Fruit fly (Drosophila melanogaster) whole organism, adult: ENCODE measurements around the gene Ent3.

Source experiments
- CG11617 ChIP-seq: fragments of 200-800 bp; sonication (Bioruptor generic); optimal IDR thresholded peaks from 2 replicates; lab custom pipeline; 2017; ENCODE audit warnings: mild to moderate bottlenecking, missing biosample characterization, missing genetic modification reagents, missing genetic modification characterization
- CG12768 ChIP-seq: fragments of 200-800 bp; sonication (Bioruptor generic); optimal IDR thresholded peaks from 2 replicates; lab custom pipeline; 2017; ENCODE audit warnings: missing biosample characterization, missing genetic modification characterization, mild to moderate bottlenecking, moderate library complexity, missing genetic modification reagents
- CG14711 ChIP-seq: fragments of 200-800 bp; sonication (Bioruptor generic); optimal IDR thresholded peaks from 2 replicates; lab custom pipeline; 2018; ENCODE audit warnings: missing biosample characterization, mild to moderate bottlenecking, missing genetic modification characterization, moderate library complexity
- CG1620 ChIP-seq: fragments of 200-800 bp; sonication (Bioruptor generic); optimal IDR thresholded peaks from 2 replicates; lab custom pipeline; 2016; ENCODE audit warnings: missing biosample characterization, missing genetic modification characterization
- CG33017 ChIP-seq: fragments of 200-800 bp; sonication (Bioruptor generic); optimal IDR thresholded peaks from 2 replicates; lab custom pipeline; 2018; ENCODE audit warnings: missing biosample characterization, mild to moderate bottlenecking, missing genetic modification characterization, moderate library complexity
- CG5204 ChIP-seq: fragments of 200-800 bp; sonication (Bioruptor generic); optimal IDR thresholded peaks from 2 replicates; lab custom pipeline; 2016; ENCODE audit warnings: missing biosample characterization, missing genetic modification characterization
- CG7045 ChIP-seq: fragments of 200-800 bp; sonication (Bioruptor generic); optimal IDR thresholded peaks from 2 replicates; lab custom pipeline; 2017; ENCODE audit warnings: missing biosample characterization, mild to moderate bottlenecking, missing genetic modification characterization
- CG7101 ChIP-seq: fragments of 200-800 bp; sonication (Bioruptor generic); optimal IDR thresholded peaks from 2 replicates; lab custom pipeline; 2018; ENCODE audit warnings: missing biosample characterization, mild to moderate bottlenecking, missing genetic modification characterization, moderate library complexity
- Clk ChIP-seq: fragments of 200-800 bp; sonication (Bioruptor generic); optimal IDR thresholded peaks from 2 replicates; lab custom pipeline; 2017; ENCODE audit warnings: missing biosample characterization, missing genetic modification characterization
- Crg-1 ChIP-seq: fragments of 200-800 bp; sonication (Bioruptor generic); optimal IDR thresholded peaks from 2 replicates; lab custom pipeline; 2016; ENCODE audit warnings: missing biosample characterization, missing genetic modification characterization
- Hr96 ChIP-seq: fragments of 200-800 bp; sonication (Bioruptor generic); optimal IDR thresholded peaks from 2 replicates; lab custom pipeline; 2016; ENCODE audit warnings: missing biosample characterization, missing genetic modification characterization
- Mnt ChIP-seq: fragments of 200-800 bp; sonication (Bioruptor generic); optimal IDR thresholded peaks from 2 replicates; lab custom pipeline; 2016; ENCODE audit warnings: missing biosample characterization, mild to moderate bottlenecking, missing genetic modification characterization
- bab1 ChIP-seq: fragments of 200-800 bp; sonication (Bioruptor generic); optimal IDR thresholded peaks from 3 replicates; lab custom pipeline; 2019; ENCODE audit warnings: missing biosample characterization, mild to moderate bottlenecking, missing genetic modification characterization, moderate library complexity
- cic ChIP-seq: fragments of 200-800 bp; sonication (Bioruptor generic); optimal IDR thresholded peaks from 2 replicates; lab custom pipeline; 2017; ENCODE audit warnings: missing biosample characterization, mild to moderate bottlenecking, missing genetic modification characterization, moderate library complexity
- cnc ChIP-seq, 2 experiments: fragments of >200 bp; optimal IDR thresholded peaks; 2 replicates each; lab custom pipeline; 2017
- kay ChIP-seq: fragments of 200-800 bp; sonication (Bioruptor generic); peaks from one replicate; lab custom pipeline; 2016; ENCODE audit warnings: missing biosample characterization, missing genetic modification characterization, borderline replicate concordance
- ovo ChIP-seq: fragments of 200-800 bp; sonication (Bioruptor generic); optimal IDR thresholded peaks from 2 replicates; lab custom pipeline; 2016; ENCODE audit warnings: missing biosample characterization, missing genetic modification characterization
- pad ChIP-seq: fragments of 200-800 bp; sonication (Bioruptor generic); optimal IDR thresholded peaks from 3 replicates; lab custom pipeline; 2017; ENCODE audit warnings: missing biosample characterization, missing genetic modification characterization, mild to moderate bottlenecking, moderate library complexity, missing genetic modification reagents
- tj ChIP-seq: fragments of 200-800 bp; sonication (Bioruptor generic); optimal IDR thresholded peaks from 3 replicates; lab custom pipeline; 2017; ENCODE audit warnings: missing biosample characterization, mild to moderate bottlenecking, missing genetic modification characterization, moderate library complexity
- toe ChIP-seq: fragments of 200-800 bp; sonication (Bioruptor generic); optimal IDR thresholded peaks from 2 replicates; lab custom pipeline; 2016; ENCODE audit warnings: missing biosample characterization, missing genetic modification characterization

Ent3 gene

dm6 chr3L:12813907-12814306, 39.5 kb upstream of the Ent3 start, which contains the start of the genes Sf3a2 and CG42588:
Gene Sf3a2, minus strand, starts transcription at chr3L:12814019.
Gene CG42588, plus strand, starts transcription at chr3L:12814254.
- TF ChIP-seq cnc (optimal IDR thresholded peaks at IDR 0.05; lab: Kevin White, UChicago): no peak
- no peak for TF ChIP-seq cic (GFP tag; lab: Kevin White, UChicago)
- no peak for TF ChIP-seq CG12768 (GFP tag; lab: Kevin White, UChicago)
- TF ChIP-seq CG14711: peak; percentile 98
- peak; percentile 32 for TF ChIP-seq tj (GFP tag; lab: Kevin White, UChicago)
- TF ChIP-seq ovo (GFP tag; lab: Kevin White, UChicago): peak; percentile 17
- no peak for TF ChIP-seq CG5204
- TF ChIP-seq pad (GFP tag; lab: Kevin White, UChicago): peak; percentile 25
- TF ChIP-seq CG33017: no peak
- TF ChIP-seq kay (GFP tag; lab: Kevin White, UChicago): no peak
- TF ChIP-seq CG11617 (GFP tag; lab: Kevin White, UChicago): peak; percentile 48
- TF ChIP-seq bab1 (GFP tag; lab: Kevin White, UChicago): peak; percentile 78
- no peak for TF ChIP-seq Hr96
- TF ChIP-seq CG1620 (GFP tag; lab: Kevin White, UChicago): peak; percentile 66
- TF ChIP-seq CG7101 (tag; lab: Kevin White, UChicago): peak; percentile 52
- no peak for TF ChIP-seq CG7045 (GFP tag; lab: Kevin White, UChicago)
- no peak for TF ChIP-seq Clk (GFP tag; lab: Kevin White, UChicago)
- TF ChIP-seq Crg-1 (GFP tag; lab: Kevin White, UChicago): no peak
- TF ChIP-seq toe (GFP tag; lab: Kevin White, UChicago): peak; percentile 65
- TF ChIP-seq Mnt (GFP tag; lab: Kevin White, UChicago): peak; percentile 75

DNA sequence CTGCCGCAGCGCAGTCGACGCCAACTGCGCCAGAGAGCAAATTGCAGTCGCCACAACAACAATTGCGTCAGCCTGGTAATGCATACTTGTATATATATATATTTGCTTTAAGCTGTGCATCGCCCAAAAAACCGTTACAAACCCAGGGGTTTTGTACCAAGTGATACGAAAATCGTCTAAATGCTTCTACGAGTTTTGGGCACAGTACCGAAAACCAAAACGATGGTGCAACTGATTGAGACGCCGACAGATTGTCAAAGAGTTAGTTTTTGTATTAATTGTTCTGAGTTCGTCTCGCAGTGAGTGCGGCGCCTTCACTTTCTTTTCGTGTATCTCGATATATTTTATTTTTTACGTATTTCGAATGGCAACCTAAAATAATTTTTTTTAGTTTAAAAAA, 38.6 kb upstream of the Ent3 start:
- peak; percentile 44 for TF ChIP-seq bab1 (GFP tag; lab: Kevin White, UChicago)
- TF ChIP-seq pad (GFP tag; lab: Kevin White, UChicago): peak; percentile 79
- TF ChIP-seq Crg-1 (GFP tag; lab: Kevin White, UChicago): no peak
- TF ChIP-seq tj (GFP tag; lab: Kevin White, UChicago): no peak
- TF ChIP-seq Mnt (GFP tag; lab: Kevin White, UChicago): no peak
- no peak for TF ChIP-seq CG7045 (GFP tag; lab: Kevin White, UChicago)
- TF ChIP-seq toe (GFP tag; lab: Kevin White, UChicago): no peak
- TF ChIP-seq cic (GFP tag; lab: Kevin White, UChicago): no peak

DNA sequence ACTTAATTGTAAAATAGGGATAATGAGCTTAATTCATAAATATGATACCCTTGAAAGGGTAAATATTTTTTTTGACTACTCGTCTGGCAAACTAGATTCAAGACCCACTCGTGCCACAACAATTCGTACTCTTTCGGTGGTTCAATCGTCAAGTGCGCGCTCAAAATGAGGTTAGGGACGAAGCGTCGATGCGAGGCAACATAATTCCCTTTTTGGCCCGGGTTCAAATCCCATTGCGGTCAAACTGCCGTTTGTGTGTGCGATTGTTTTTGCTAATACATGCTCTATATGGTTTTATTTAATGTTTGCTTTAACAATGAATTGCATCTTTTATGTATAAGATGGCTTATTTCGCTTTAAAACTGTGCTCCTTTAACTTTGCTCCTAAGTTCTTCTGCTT, 37.7 kb upstream of the Ent3 start:
- peak; percentile 26 for TF ChIP-seq bab1 (GFP tag; lab: Kevin White, UChicago)
- TF ChIP-seq tj (GFP tag; lab: Kevin White, UChicago): no peak

- no peak for TF ChIP-seq CG33017
- no peak for TF ChIP-seq CG12768 (GFP tag; lab: Kevin White, UChicago)
- no peak for TF ChIP-seq CG7101 (tag; lab: Kevin White, UChicago)
- TF ChIP-seq CG5204: no peak
- TF ChIP-seq toe (GFP tag; lab: Kevin White, UChicago): no peak
- no peak for TF ChIP-seq Clk (GFP tag; lab: Kevin White, UChicago)
- TF ChIP-seq cnc (optimal IDR thresholded peaks at IDR 0.05; lab: Kevin White, UChicago): no peak
- no peak for TF ChIP-seq kay (GFP tag; lab: Kevin White, UChicago)
- TF ChIP-seq pad (GFP tag; lab: Kevin White, UChicago): no peak
- TF ChIP-seq CG11617 (GFP tag; lab: Kevin White, UChicago): no peak
- no peak for TF ChIP-seq CG7045 (GFP tag; lab: Kevin White, UChicago)
- no peak for TF ChIP-seq CG1620 (GFP tag; lab: Kevin White, UChicago)
- no peak for TF ChIP-seq Mnt (GFP tag; lab: Kevin White, UChicago)
- TF ChIP-seq CG14711: no peak
- no peak for TF ChIP-seq Hr96
- no peak for TF ChIP-seq Crg-1 (GFP tag; lab: Kevin White, UChicago)
- TF ChIP-seq ovo (GFP tag; lab: Kevin White, UChicago): no peak
- TF ChIP-seq tj (GFP tag; lab: Kevin White, UChicago): no peak
- TF ChIP-seq cic (GFP tag; lab: Kevin White, UChicago): no peak
Observed at dm6 chr3L:12827705-12828104, 25.7 kb upstream of the Ent3 start.

DNA sequence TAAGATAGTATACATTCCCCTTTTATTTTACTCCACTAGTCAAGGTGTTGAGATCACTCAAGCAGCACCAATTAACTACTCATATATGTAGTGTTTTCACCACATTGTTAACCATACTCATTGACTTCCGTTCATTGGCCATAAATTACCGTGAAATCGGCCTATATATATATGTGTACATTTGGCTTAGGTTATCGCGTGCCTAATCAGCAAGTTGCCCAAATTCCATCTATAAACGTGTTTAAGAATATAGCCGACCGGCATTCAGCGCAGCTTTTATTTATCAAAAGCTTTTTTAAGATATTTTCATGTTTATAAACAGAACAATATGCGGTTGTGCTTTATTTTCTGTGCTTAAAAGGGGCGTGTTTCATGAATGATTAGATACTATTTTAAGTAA, 24.9 kb upstream of the Ent3 start:
- TF ChIP-seq CG7045 (GFP tag; lab: Kevin White, UChicago) (no peak), CG33017 (no peak), CG1620 (GFP tag; lab: Kevin White, UChicago) (no peak), CG11617 (GFP tag; lab: Kevin White, UChicago) (no peak), Hr96 (no peak), toe (GFP tag; lab: Kevin White, UChicago) (no peak)

DNA sequence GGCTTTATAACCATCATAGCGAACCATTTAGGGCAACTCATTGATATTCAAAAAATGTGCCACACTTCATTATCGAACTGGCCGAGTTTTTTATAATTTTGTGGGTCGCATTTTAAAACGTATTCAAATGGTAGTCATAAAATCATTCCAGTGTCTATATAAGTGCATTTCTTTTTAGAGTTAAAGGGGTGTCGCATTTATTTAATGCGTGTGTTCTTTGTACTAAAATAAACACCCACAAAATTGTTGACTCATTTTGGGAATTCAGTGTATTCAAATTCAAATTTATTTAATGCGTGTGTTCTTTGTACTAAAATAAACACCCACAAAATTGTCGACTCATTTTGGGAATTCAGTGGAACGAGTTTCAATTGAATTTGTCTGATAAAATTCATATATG, 23.0 kb upstream of the Ent3 start:
- TF ChIP-seq CG14711 (no peak), kay (GFP tag; lab: Kevin White, UChicago) (peak; percentile 77), cic (GFP tag; lab: Kevin White, UChicago) (no peak), bab1 (GFP tag; lab: Kevin White, UChicago) (no peak), CG33017 (no peak)
